Worm (Caenorhabditis elegans): ENCODE data around the gene C16B8.2.

ce11 chrX:4008922-4009321 is 42.7 kb upstream of the C16B8.2 start:
- no peak for TF ChIP-seq F13C5.2 (tag; optimal IDR thresholded peaks at IDR 0.05)
- no peak for TF ChIP-seq ceh-36 (tag; optimal IDR thresholded peaks at IDR 0.05)
- TF ChIP-seq flt-1 (GFP tag; IDR thresholded peaks at IDR 0.05), result no peak
- TF ChIP-seq ets-7 (tag; optimal IDR thresholded peaks at IDR 0.05), result no peak
- no peak for TF ChIP-seq hnd-1 (tag; optimal IDR thresholded peaks at IDR 0.05)
- TF ChIP-seq ama-1 (optimal IDR thresholded peaks at IDR 0.05), result no peak
- no peak for TF ChIP-seq hmg-4 (GFP tag; optimal IDR thresholded peaks at IDR 0.05)
- TF ChIP-seq tbx-37 (GFP tag; conservative IDR thresholded peaks at IDR 0.05), result no peak
- no peak for TF ChIP-seq ceh-13 (GFP tag; optimal IDR thresholded peaks at IDR 0.05)
- TF ChIP-seq pes-1 (GFP tag; IDR thresholded peaks at IDR 0.05), result no peak
- no peak for TF ChIP-seq scrt-1 (GFP tag; IDR thresholded peaks at IDR 0.05)

Measured in whole organism, early embryonic.